Worm (Caenorhabditis elegans): Measurements from ENCODE around the gene ufc-1.

DNA sequence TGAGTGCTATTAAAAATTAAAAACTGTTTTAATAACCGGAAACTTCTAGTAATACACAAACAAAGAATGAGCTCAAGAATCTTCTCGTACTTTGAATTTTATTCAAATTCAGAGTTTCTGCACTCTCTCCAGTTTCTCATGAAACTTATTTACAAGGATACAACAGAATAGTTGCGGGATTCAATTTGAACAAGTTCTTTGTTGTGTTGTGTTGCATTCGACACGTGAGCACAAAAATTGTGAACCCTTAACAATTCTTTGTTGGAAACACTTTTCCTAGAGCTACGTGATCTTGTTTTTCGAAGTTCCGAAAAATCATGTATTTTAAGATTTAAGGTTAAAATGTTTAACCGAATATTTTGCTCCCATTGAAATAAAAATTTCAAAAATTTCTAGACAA lies 42.5 kb downstream of the ufc-1 start:
- TF ChIP-seq tab-1 (GFP tag; IDR thresholded peaks at IDR 0.05): no peak
- no peak for TF ChIP-seq ztf-29 (GFP tag; IDR thresholded peaks at IDR 0.05)
- TF ChIP-seq ztf-23 (GFP tag; IDR thresholded peaks at IDR 0.05): no peak
- TF ChIP-seq cog-1 (tag; optimal IDR thresholded peaks at IDR 0.05): no peak
- no peak for TF ChIP-seq med-1 (GFP tag; optimal IDR thresholded peaks at IDR 0.05; ENCODE audit: insufficient read depth)
- no peak for TF ChIP-seq flt-1 (GFP tag; IDR thresholded peaks at IDR 0.05)
- no peak for TF ChIP-seq ref-1 (GFP tag; conservative IDR thresholded peaks at IDR 0.05)
- no peak for TF ChIP-seq T22C8.4 (GFP tag; IDR thresholded peaks at IDR 0.05)
- no peak for TF ChIP-seq klf-2 (GFP tag; conservative IDR thresholded peaks at IDR 0.05)

Measured in whole organism, midembryonic.